Fruit fly (Drosophila melanogaster): ENCODE data around the gene CG34355.
A peak's percentile ranks its signal among the peaks of the same experiment; 100 is the strongest.

CG34355 gene

DNA sequence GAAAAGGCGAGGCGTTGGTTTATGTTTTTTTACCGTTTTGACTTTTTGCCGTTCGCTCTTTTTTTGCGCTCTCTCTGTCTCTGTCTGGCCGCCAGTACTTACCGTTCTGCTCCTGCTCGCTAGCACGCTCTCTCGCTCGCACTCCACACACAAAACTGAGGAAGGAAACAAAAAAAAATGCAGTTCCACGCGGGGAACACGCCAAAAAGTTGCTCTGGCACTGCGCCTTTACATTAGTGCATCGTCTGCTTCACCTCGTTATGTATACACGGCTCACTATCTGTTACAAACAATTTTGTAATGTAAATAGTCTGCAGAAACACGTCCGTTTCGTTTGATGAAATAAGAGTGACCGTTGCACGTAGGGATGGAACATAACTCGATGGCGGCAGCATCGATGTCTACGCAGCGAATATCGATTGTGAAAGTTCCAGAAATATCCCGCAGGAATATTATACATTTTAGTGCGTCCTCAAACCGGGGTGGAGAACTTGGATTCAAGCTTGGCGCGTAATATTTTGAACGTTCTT is 15.3 kb downstream of the CG34355 start, which contains the start of the genes CG33111 and eIF4G2 (continued):
- TF ChIP-seq CG10147 (GFP tag; optimal IDR thresholded peaks at IDR 0.05) (peak; percentile 28), amos (GFP tag; IDR thresholded peaks at IDR 0.05; ENCODE audit: partially characterized antibody) (peak; percentile 93), CG3995 (GFP tag; optimal IDR thresholded peaks at IDR 0.05) (peak; percentile 49), Nf-YB (GFP tag; optimal IDR thresholded peaks at IDR 0.05) (peak; percentile 24), zfh2 (GFP tag; optimal IDR thresholded peaks at IDR 0.05) (peak; percentile 50), CG6254 (GFP tag; optimal IDR thresholded peaks at IDR 0.05) (no peak), CG10959 (GFP tag; IDR thresholded peaks at IDR 0.05) (no peak), CG6791 (GFP tag; IDR thresholded peaks at IDR 0.05; ENCODE audit: partially characterized antibody) (peak; percentile 91), CG2678 (tag; optimal IDR thresholded peaks at IDR 0.05) (peak; percentile 18), CG3281 (GFP tag; optimal IDR thresholded peaks at IDR 0.05) (no peak), CG42726 (GFP tag; IDR thresholded peaks at IDR 0.05; ENCODE audit: partially characterized antibody) (peak; percentile 91), CG12659 (GFP tag; optimal IDR thresholded peaks at IDR 0.05) (peak; percentile 68), CG30403 (GFP tag; optimal IDR thresholded peaks at IDR 0.05) (peak; percentile 29), CG9609 (GFP tag; optimal IDR thresholded peaks at IDR 0.05) (peak; percentile 36), CG3726 (GFP tag; IDR thresholded peaks at IDR 0.05) (0 out of 3 replicates have a peak, but pooled peaks have one; percentile 44), CG11085 (GFP tag; IDR thresholded peaks at IDR 0.05) (no peak), CG17612 (GFP tag; IDR thresholded peaks at IDR 0.05) (no peak), CG1602 (GFP tag; optimal IDR thresholded peaks at IDR 0.05) (peak; percentile 19), BEAF-32 (GFP tag; optimal IDR thresholded peaks at IDR 0.05) (peak; percentile 92), CG4282 (GFP tag; optimal IDR thresholded peaks at IDR 0.05) (no peak), gce (GFP tag; IDR thresholded peaks at IDR 0.05) (0 out of 3 replicates have a peak, but pooled peaks have one; percentile 10), Oaz (GFP tag; IDR thresholded peaks at IDR 0.05) (no peak), Poxn (GFP tag; IDR thresholded peaks at IDR 0.05) (no peak), HLH54F (GFP tag; optimal IDR thresholded peaks at IDR 0.05) (no peak), CG6854 (GFP tag; optimal IDR thresholded peaks at IDR 0.05) (no peak), Rx (GFP tag; IDR thresholded peaks at IDR 0.05) (no peak), D (optimal IDR thresholded peaks at IDR 0.05) (no peak), D (GFP tag; optimal IDR thresholded peaks at IDR 0.05) (no peak), unc-4 (GFP tag; IDR thresholded peaks at IDR 0.05; ENCODE audit: partially characterized antibody) (peak; percentile 80), seq (GFP tag; IDR thresholded peaks at IDR 0.05) (no peak), tin (GFP tag; optimal IDR thresholded peaks at IDR 0.05) (no peak), shn (GFP tag; optimal IDR thresholded peaks at IDR 0.05) (no peak), her (GFP tag; optimal IDR thresholded peaks at IDR 0.05) (peak; percentile 43), CG8089 (GFP tag; optimal IDR thresholded peaks at IDR 0.05) (peak; percentile 34), lola (GFP tag; optimal IDR thresholded peaks at IDR 0.05) (no peak), CG8388 (GFP tag; optimal IDR thresholded peaks at IDR 0.05) (no peak), CG13775 (GFP tag; optimal IDR thresholded peaks at IDR 0.05) (no peak), CG14441 (GFP tag; IDR thresholded peaks at IDR 0.05) (0 out of 2 replicates have a peak, but pooled peaks have one; percentile 20), rib (GFP tag; IDR thresholded peaks at IDR 0.05) (0 out of 2 replicates have a peak, but pooled peaks have one; percentile 48), Ets65A (GFP tag) (peak; percentile 91), CG13287 (GFP tag; IDR thresholded peaks at IDR 0.05; ENCODE audit: partially characterized antibody) (peak; percentile 83), Ravus (GFP tag; IDR thresholded peaks at IDR 0.05) (no peak), schlank (tag; optimal IDR thresholded peaks at IDR 0.05) (no peak), knrl (GFP tag; IDR thresholded peaks at IDR 0.05; ENCODE audit: partially characterized antibody) (peak; percentile 85), sob (GFP tag; IDR thresholded peaks at IDR 0.05) (0 out of 2 replicates have a peak, but pooled peaks have one; percentile 13), toy (GFP tag; IDR thresholded peaks at IDR 0.05) (no peak), ro (GFP tag; IDR thresholded peaks at IDR 0.05) (no peak), CG14710 (tag; optimal IDR thresholded peaks at IDR 0.05) (peak; percentile 81), CG11093 (GFP tag; IDR thresholded peaks at IDR 0.05) (no peak), CG15073 (GFP tag; optimal IDR thresholded peaks at IDR 0.05) (no peak), Chrac-16 (GFP tag; optimal IDR thresholded peaks at IDR 0.05) (no peak)

Data from whole organism, embryonic.